Worm (Caenorhabditis elegans) whole organism, L1 larva: ENCODE results near the gene lon-1.
A peak's percentile ranks its signal among the peaks of the same experiment; 100 is the strongest.

Experiments
- C34B4.2 ChIP-seq: sonication (generic microtip); optimal IDR thresholded peaks from 2 replicates; lab custom pipeline; 2017; ENCODE audit warnings: mild to moderate bottlenecking, missing genetic modification characterization, missing compliant biosample characterization
- aly-2 ChIP-seq: fragments of 150-350 bp; optimal IDR thresholded peaks from 2 replicates; lab custom pipeline; 2014; ENCODE audit warnings: missing biosample characterization, missing genetic modification characterization
- ama-1 ChIP-seq: fragments of 150-350 bp; optimal IDR thresholded peaks from 2 replicates; lab custom pipeline; 2014
- ceh-88 ChIP-seq: fragments of 200-800 bp; sonication (Bioruptor generic); IDR thresholded peaks from 2 replicates; pipeline ENCODE4 v1.3.6; 2022; ENCODE audit warnings: missing genetic modification characterization, missing compliant biosample characterization
- efl-1 ChIP-seq, 4 experiments: fragments of 150-350 bp; optimal IDR thresholded peaks in 3 of 4; peaks in 1 of 4; 1 replicate in 1 of 4; 2 replicates in 3 of 4; lab custom pipeline; 2014; ENCODE audit warnings: missing biosample characterization in 2 of 4, missing genetic modification characterization in 2 of 4, missing genetic modification reagents in 2 of 4
- egl-27 ChIP-seq, 2 experiments: fragments of 150-350 bp in 1 of 2; sonication (generic microtip); optimal IDR thresholded peaks; 3 replicates each; lab custom pipeline; 2017 to 2018; ENCODE audit warnings: missing biosample characterization in 2 of 2, missing genetic modification characterization in 2 of 2, missing genetic modification reagents in 2 of 2
- elt-2 ChIP-seq: sonication (generic microtip); optimal IDR thresholded peaks from 2 replicates; lab custom pipeline; 2016; ENCODE audit warnings: missing genetic modification characterization, mild to moderate bottlenecking, inconsistent platforms, missing compliant biosample characterization, missing genetic modification reagents
- ets-5 ChIP-seq: fragments of 200-800 bp; sonication (Bioruptor generic); IDR thresholded peaks from 2 replicates; pipeline ENCODE4 v1.3.6; 2022; ENCODE audit warnings: missing genetic modification characterization, missing compliant biosample characterization
- fkh-10 ChIP-seq: sonication (generic microtip); optimal IDR thresholded peaks from 2 replicates; lab custom pipeline; 2017; ENCODE audit warnings: missing biosample characterization, missing genetic modification reagents, missing genetic modification characterization
- fkh-8 ChIP-seq: sonication (generic microtip); optimal IDR thresholded peaks from 2 replicates; lab custom pipeline; 2016; ENCODE audit warnings: mild to moderate bottlenecking, missing genetic modification characterization, missing compliant biosample characterization
- fos-1 ChIP-seq: fragments of 150-350 bp; optimal IDR thresholded peaks from 2 replicates; lab custom pipeline; 2014; ENCODE audit warnings: missing biosample characterization, missing genetic modification characterization
- grh-1 ChIP-seq: fragments of 200-800 bp; sonication (Bioruptor generic); IDR thresholded peaks from 2 replicates; pipeline ENCODE4 v1.3.6; 2022; ENCODE audit warnings: missing genetic modification reagents, missing genetic modification characterization, missing compliant biosample characterization
- hlh-4 ChIP-seq: sonication (generic microtip); optimal IDR thresholded peaks from 2 replicates; lab custom pipeline; 2016; ENCODE audit warnings: mild to moderate bottlenecking, missing genetic modification characterization, missing compliant biosample characterization
- hpl-2 ChIP-seq: fragments of 150-350 bp; optimal IDR thresholded peaks from 2 replicates; lab custom pipeline; 2014; ENCODE audit warnings: missing biosample characterization, missing genetic modification reagents, missing genetic modification characterization
- lin-35 ChIP-seq, 2 experiments: fragments of 150-350 bp; optimal IDR thresholded peaks; 2 replicates each; lab custom pipeline; 2014; ENCODE audit warnings: missing biosample characterization in 2 of 2, missing genetic modification characterization in 2 of 2, missing genetic modification reagents in 2 of 2
- lir-3 ChIP-seq: sonication (generic microtip); optimal IDR thresholded peaks from 2 replicates; lab custom pipeline; 2016; ENCODE audit warnings: mild to moderate bottlenecking, missing genetic modification characterization, moderate library complexity, missing compliant biosample characterization; ENCODE audit not compliant: poor library complexity
- mab-9 ChIP-seq: fragments of 200-800 bp; sonication (Bioruptor generic); IDR thresholded peaks from 2 replicates; pipeline ENCODE4 v1.3.6; 2022; ENCODE audit warnings: missing genetic modification reagents, missing genetic modification characterization, missing compliant biosample characterization
- nhr-19 ChIP-seq: fragments of 200-800 bp; sonication (Bioruptor generic); conservative IDR thresholded peaks from 2 replicates; pipeline ENCODE4 v1.3.6; 2022; ENCODE audit warnings: missing genetic modification characterization, missing compliant biosample characterization
- nhr-20 ChIP-seq: sonication (generic microtip); optimal IDR thresholded peaks from 2 replicates; lab custom pipeline; 2016; ENCODE audit warnings: mild to moderate bottlenecking, missing genetic modification characterization, missing compliant biosample characterization
- nhr-47 ChIP-seq: sonication (generic microtip); optimal IDR thresholded peaks from 2 replicates; lab custom pipeline; 2016; ENCODE audit warnings: mild to moderate bottlenecking, missing genetic modification characterization, moderate library complexity, missing compliant biosample characterization
- nhr-71 ChIP-seq: sonication (generic microtip); optimal IDR thresholded peaks from 2 replicates; lab custom pipeline; 2016; ENCODE audit warnings: mild to moderate bottlenecking, missing genetic modification characterization, moderate library complexity, missing compliant biosample characterization
- nhr-77 ChIP-seq: fragments of 150-350 bp; optimal IDR thresholded peaks from 2 replicates; lab custom pipeline; 2014; ENCODE audit warnings: missing biosample characterization, missing genetic modification characterization
- nhr-84 ChIP-seq: sonication (generic microtip); optimal IDR thresholded peaks from 2 replicates; lab custom pipeline; 2017; ENCODE audit warnings: missing biosample characterization, missing genetic modification characterization
- nhr-85 ChIP-seq: sonication (generic microtip); peaks from one replicate; lab custom pipeline; 2016; ENCODE audit warnings: missing genetic modification characterization, inconsistent platforms, missing compliant biosample characterization
- nhr-90 ChIP-seq: sonication (generic microtip); optimal IDR thresholded peaks from 2 replicates; lab custom pipeline; 2016; ENCODE audit warnings: mild to moderate bottlenecking, missing genetic modification characterization, missing compliant biosample characterization; ENCODE audit not compliant: poor library complexity
- skn-1 ChIP-seq: fragments of 150-350 bp; optimal IDR thresholded peaks from 2 replicates; lab custom pipeline; 2014; ENCODE audit warnings: missing biosample characterization, missing genetic modification characterization
- snu-23 ChIP-seq: sonication (generic microtip); optimal IDR thresholded peaks from 2 replicates; lab custom pipeline; 2016; ENCODE audit warnings: missing genetic modification characterization, missing compliant biosample characterization
- sox-4 ChIP-seq: sonication (generic microtip); optimal IDR thresholded peaks from 2 replicates; lab custom pipeline; 2016; ENCODE audit warnings: missing genetic modification characterization, missing compliant biosample characterization
- swsn-7 ChIP-seq: sonication (generic microtip); optimal IDR thresholded peaks from 2 replicates; lab custom pipeline; 2016; ENCODE audit warnings: missing genetic modification characterization, missing compliant biosample characterization
- unc-62 ChIP-seq: fragments of 150-350 bp; optimal IDR thresholded peaks from 2 replicates; lab custom pipeline; 2014; ENCODE audit warnings: missing biosample characterization, missing genetic modification reagents, missing genetic modification characterization
- ztf-4 ChIP-seq: fragments of 150-350 bp; optimal IDR thresholded peaks from 2 replicates; lab custom pipeline; 2014; ENCODE audit warnings: missing biosample characterization, missing genetic modification characterization

lon-1 gene

ce11 chrIII:5504725-5505473, 30.6 kb downstream of the lon-1 start:
- TF ChIP-seq C34B4.2 (tag; lab: Kevin White, UChicago): no peak
- TF ChIP-seq ama-1: peak; percentile 7
- TF ChIP-seq efl-1 (optimal IDR thresholded peaks at IDR 0.05; lab: Kevin White, UChicago): no peak
- peak in 1 of 2 experiments; percentile 92 for TF ChIP-seq efl-1 (GFP tag; optimal IDR thresholded peaks at IDR 0.05 in 1 of 2; lab: Kevin White, UChicago)
- peak; percentile 64 for TF ChIP-seq nhr-85 (tag; lab: Kevin White, UChicago)

- TF ChIP-seq swsn-7 (tag; lab: Kevin White, UChicago): no peak
- TF ChIP-seq lir-3 (tag; lab: Kevin White, UChicago): peak; percentile 5
- peak; percentile 76 for TF ChIP-seq aly-2 (tag; lab: Kevin White, UChicago)
- TF ChIP-seq hpl-2 (GFP tag; lab: Kevin White, UChicago): no peak
- no peak for TF ChIP-seq efl-1 (optimal IDR thresholded peaks at IDR 0.05; lab: Kevin White, UChicago)
- peak in 1 of 2 experiments; percentile 90 for TF ChIP-seq efl-1 (GFP tag; optimal IDR thresholded peaks at IDR 0.05 in 1 of 2; lab: Kevin White, UChicago)
- no peak for TF ChIP-seq nhr-19 (GFP tag; lab: Robert Waterston, UW)
These were observed 31.3 kb downstream of the lon-1 start for ce11 chrIII:5505474-5506022.

DNA sequence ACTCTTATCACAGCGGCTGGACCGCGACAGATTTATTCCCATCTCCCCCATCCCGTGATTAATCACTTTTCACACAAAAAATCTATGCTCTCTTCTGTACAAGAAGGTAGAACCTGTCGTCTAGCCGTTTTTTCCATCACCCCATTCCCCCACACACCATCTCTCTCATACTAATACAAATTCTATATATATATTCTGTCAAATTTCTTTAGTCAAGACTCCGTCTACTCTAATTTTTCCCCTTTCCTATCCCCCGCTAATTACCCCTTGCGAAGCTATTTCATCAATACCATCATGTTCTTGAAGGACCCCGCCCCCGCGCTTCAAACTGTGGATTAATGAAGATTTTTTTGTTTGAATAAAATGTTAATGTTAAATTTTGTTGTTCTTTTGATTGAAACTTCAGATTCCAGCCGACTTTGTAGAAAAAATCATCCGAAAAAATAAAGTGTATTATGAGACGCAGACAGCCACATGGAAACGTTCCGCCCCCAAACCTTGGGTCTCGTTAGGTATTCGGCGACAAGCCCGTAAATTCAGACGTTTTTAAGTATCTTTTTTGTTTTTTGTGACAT, 31.8 kb downstream of the lon-1 start:
- TF ChIP-seq egl-27 (tag; optimal IDR thresholded peaks at IDR 0.05; lab: Kevin White, UChicago): no peak
- no peak for TF ChIP-seq skn-1 (tag; lab: Kevin White, UChicago)
- no peak for TF ChIP-seq ceh-88 (GFP tag; lab: Robert Waterston, UW)
- peak in 1 of 2 experiments; percentile 21 for TF ChIP-seq efl-1 (optimal IDR thresholded peaks at IDR 0.05; lab: Kevin White, UChicago)
- TF ChIP-seq efl-1 (GFP tag; optimal IDR thresholded peaks at IDR 0.05 in 1 of 2; lab: Kevin White, UChicago): peak in 1 of 2 experiments; percentile 92
- TF ChIP-seq lin-35 (GFP tag; optimal IDR thresholded peaks at IDR 0.05; lab: Kevin White, UChicago): peak in 1 of 2 experiments; percentile 21
- peak; percentile 26 for TF ChIP-seq nhr-20 (tag; lab: Kevin White, UChicago)
- peak; percentile 55 for TF ChIP-seq grh-1
- TF ChIP-seq ets-5: no peak
- TF ChIP-seq nhr-47 (tag; lab: Kevin White, UChicago): peak; percentile 55
- TF ChIP-seq fkh-8 (tag; lab: Kevin White, UChicago): peak; percentile 40
- TF ChIP-seq ztf-4 (tag; lab: Kevin White, UChicago): peak; percentile 33
- TF ChIP-seq fos-1 (tag; lab: Kevin White, UChicago): no peak
- TF ChIP-seq ama-1: peak; percentile 97
- peak; percentile 51 for TF ChIP-seq nhr-71 (tag; lab: Kevin White, UChicago)
- peak; percentile 52 for TF ChIP-seq snu-23
- TF ChIP-seq nhr-19 (GFP tag; lab: Robert Waterston, UW): peak; percentile 33
- peak; percentile 61 for TF ChIP-seq elt-2 (tag; lab: Kevin White, UChicago)
- TF ChIP-seq fkh-10 (GFP tag; lab: Kevin White, UChicago): no peak
- peak; percentile 14 for TF ChIP-seq swsn-7 (tag; lab: Kevin White, UChicago)
- TF ChIP-seq nhr-77 (tag; lab: Kevin White, UChicago): no peak
- peak; percentile 9 for TF ChIP-seq sox-4 (tag; lab: Kevin White, UChicago)
- peak; percentile 82 for TF ChIP-seq nhr-85 (tag; lab: Kevin White, UChicago)
- TF ChIP-seq nhr-90 (tag; lab: Kevin White, UChicago): peak; percentile 54
- no peak for TF ChIP-seq hlh-4 (tag; lab: Kevin White, UChicago)
- TF ChIP-seq unc-62 (GFP tag; lab: Kevin White, UChicago): no peak

- TF ChIP-seq nhr-84: no peak
- no peak for TF ChIP-seq efl-1 (optimal IDR thresholded peaks at IDR 0.05; lab: Kevin White, UChicago)
- TF ChIP-seq efl-1 (GFP tag; optimal IDR thresholded peaks at IDR 0.05 in 1 of 2; lab: Kevin White, UChicago): peak in 1 of 2 experiments; percentile 92
- TF ChIP-seq mab-9 (GFP tag; lab: Robert Waterston, UW): no peak
These were observed 32.7 kb downstream of the lon-1 start for ce11 chrIII:5506936-5507335.
